Fruit fly (Drosophila melanogaster): ENCODE measurements around the gene Elp4.
A peak's percentile ranks its signal among the peaks of the same experiment; 100 is the strongest.

- TF ChIP-seq CG8159 (tag; optimal IDR thresholded peaks at IDR 0.05) (peak; percentile 80), fd96Ca (GFP tag; IDR thresholded peaks at IDR 0.05) (peak; percentile 82)
Observed at dm6 chr2L:5491220-5491619, 32.7 kb upstream of the Elp4 start.

Data from whole organism, pupa.